Fruit fly (Drosophila melanogaster) whole organism, embryonic: ENCODE measurements around the gene Pgm1.

Experiments used
- B-H2 ChIP-seq: fragments of 200-800 bp; sonication (Bioruptor generic); optimal IDR thresholded peaks from 2 replicates; lab custom pipeline; 2018; ENCODE audit warnings: missing biosample characterization, mild to moderate bottlenecking, missing genetic modification characterization
- CG10267 ChIP-seq: fragments of 200-800 bp; sonication (Bioruptor generic); optimal IDR thresholded peaks from 2 replicates; lab custom pipeline; 2018; ENCODE audit warnings: missing biosample characterization, mild to moderate bottlenecking, missing genetic modification characterization, moderate library complexity
- CG10431 ChIP-seq: fragments of 200-800 bp; sonication (Bioruptor generic); optimal IDR thresholded peaks from 3 replicates; lab custom pipeline; 2018; ENCODE audit warnings: missing biosample characterization, mild to moderate bottlenecking, missing genetic modification characterization
- CG10959 ChIP-seq: fragments of 200-800 bp; sonication (Bioruptor generic); IDR thresholded peaks from 2 replicates; pipeline ENCODE4 v1.3.6; 2022; ENCODE audit warnings: missing biosample characterization, missing genetic modification characterization
- CG11085 ChIP-seq: fragments of 200-800 bp; sonication (Bioruptor generic); IDR thresholded peaks from 2 replicates; pipeline ENCODE4 v1.3.6; 2022; ENCODE audit warnings: missing biosample characterization, missing genetic modification characterization
- CG11560 ChIP-seq: fragments of 200-800 bp; sonication (Bioruptor generic); IDR thresholded peaks from 3 replicates; pipeline ENCODE4 v1.3.6; 2022; ENCODE audit warnings: missing biosample characterization, missing genetic modification characterization
- CG12071 ChIP-seq: fragments of 200-800 bp; sonication (Bioruptor generic); optimal IDR thresholded peaks from 3 replicates; lab custom pipeline; 2018; ENCODE audit warnings: missing biosample characterization, mild to moderate bottlenecking, missing genetic modification characterization
- CG13287 ChIP-seq: fragments of 200-800 bp; sonication (Bioruptor generic); IDR thresholded peaks from 2 replicates; pipeline ENCODE4 v1.3.6; 2022; ENCODE audit warnings: missing biosample characterization, missing genetic modification characterization; ENCODE audit not compliant: partially characterized antibody
- CG14050 ChIP-seq: fragments of 200-800 bp; sonication (Bioruptor generic); IDR thresholded peaks from 3 replicates; pipeline ENCODE4 v1.3.6; 2022; ENCODE audit warnings: missing biosample characterization, missing genetic modification characterization
- CG1529 ChIP-seq: fragments of 200-800 bp; sonication (Bioruptor generic); optimal IDR thresholded peaks from 3 replicates; lab custom pipeline; 2018; ENCODE audit warnings: missing biosample characterization, missing genetic modification characterization
- CG15696 ChIP-seq: fragments of 200-800 bp; sonication (Bioruptor generic); optimal IDR thresholded peaks from 2 replicates; lab custom pipeline; 2019; ENCODE audit warnings: missing biosample characterization, mild to moderate bottlenecking, missing genetic modification characterization, moderate library complexity
- CG1603 ChIP-seq: fragments of 200-800 bp; sonication (Bioruptor generic); optimal IDR thresholded peaks from 2 replicates; lab custom pipeline; 2019; ENCODE audit warnings: missing biosample characterization, mild to moderate bottlenecking, missing genetic modification characterization, moderate library complexity
- CG18476 ChIP-seq: fragments of 200-800 bp; sonication (Bioruptor generic); optimal IDR thresholded peaks from 2 replicates; lab custom pipeline; 2016; ENCODE audit warnings: missing biosample characterization, mild to moderate bottlenecking, missing genetic modification characterization
- CG2116 ChIP-seq: fragments of 200-800 bp; sonication (Bioruptor generic); optimal IDR thresholded peaks from 3 replicates; lab custom pipeline; 2018; ENCODE audit warnings: missing biosample characterization, mild to moderate bottlenecking, missing genetic modification characterization
- CG2120 ChIP-seq: fragments of 200-800 bp; sonication (Bioruptor generic); optimal IDR thresholded peaks from 3 replicates; lab custom pipeline; 2016; ENCODE audit warnings: missing biosample characterization, missing genetic modification characterization
- CG2129 ChIP-seq: fragments of 200-800 bp; sonication (Bioruptor generic); IDR thresholded peaks from 2 replicates; pipeline ENCODE4 v1.3.6; 2022; ENCODE audit warnings: missing biosample characterization, missing genetic modification characterization; ENCODE audit not compliant: partially characterized antibody
- CG34376 ChIP-seq: fragments of 200-800 bp; sonication (Bioruptor generic); optimal IDR thresholded peaks from 2 replicates; lab custom pipeline; 2018; ENCODE audit warnings: missing biosample characterization, mild to moderate bottlenecking, missing genetic modification characterization
- CG8281 ChIP-seq: fragments of 200-800 bp; sonication (Bioruptor generic); optimal IDR thresholded peaks from 2 replicates; lab custom pipeline; 2018; ENCODE audit warnings: missing biosample characterization, mild to moderate bottlenecking, missing genetic modification characterization, moderate library complexity
- CG8290 ChIP-seq, 3 experiments: fragments of 200-800 bp; sonication (Bioruptor generic); optimal IDR thresholded peaks; 2 replicates each; lab custom pipeline; 2016 to 2019; ENCODE audit warnings: missing biosample characterization in 3 of 3, missing genetic modification characterization in 3 of 3, mild to moderate bottlenecking in 2 of 3, moderate library complexity in 1 of 3
- CG8924 ChIP-seq: fragments of 200-800 bp; optimal IDR thresholded peaks from 3 replicates; lab custom pipeline; 2019; ENCODE audit warnings: missing biosample characterization, mild to moderate bottlenecking, missing genetic modification characterization, moderate library complexity
- Chrac-16 ChIP-seq: fragments of 200-800 bp; sonication (Bioruptor generic); optimal IDR thresholded peaks from 3 replicates; lab custom pipeline; 2016; ENCODE audit warnings: missing biosample characterization, missing genetic modification characterization
- CoRest ChIP-seq: fragments of 200-800 bp; sonication (Bioruptor generic); optimal IDR thresholded peaks from 3 replicates; lab custom pipeline; 2018; ENCODE audit warnings: missing biosample characterization, mild to moderate bottlenecking, missing genetic modification characterization, moderate library complexity
- D ChIP-seq, 2 experiments: fragments of 200-800 bp in 1 of 2; fragments of >200 bp in 1 of 2; sonication (Bioruptor generic) in 1 of 2; optimal IDR thresholded peaks; 2 replicates in 1 of 2; 3 replicates in 1 of 2; lab custom pipeline; 2017; ENCODE audit warnings: mild to moderate bottlenecking in 1 of 2, missing biosample characterization in 1 of 2, missing genetic modification characterization in 1 of 2, missing genetic modification reagents in 1 of 2
- Dip2 ChIP-seq: fragments of 200-800 bp; sonication (Bioruptor generic); IDR thresholded peaks from 2 replicates; pipeline ENCODE4 v1.3.6; 2022; ENCODE audit warnings: missing biosample characterization, missing genetic modification characterization
- Dll ChIP-seq: fragments of 200-800 bp; sonication (Bioruptor generic); IDR thresholded peaks from 4 replicates; pipeline ENCODE4 v1.3.6; 2022; ENCODE audit warnings: missing biosample characterization, missing genetic modification characterization; ENCODE audit not compliant: partially characterized antibody
- Dp ChIP-seq: fragments of 200-800 bp; sonication (Bioruptor generic); optimal IDR thresholded peaks from 2 replicates; lab custom pipeline; 2018; ENCODE audit warnings: missing biosample characterization, mild to moderate bottlenecking, missing genetic modification characterization, moderate library complexity
- GATAe ChIP-seq: fragments of 200-800 bp; sonication (Bioruptor generic); conservative IDR thresholded peaks from 2 replicates; pipeline ENCODE4 v1.3.6; 2022; ENCODE audit warnings: missing biosample characterization, missing genetic modification characterization
- HLH4C ChIP-seq: fragments of 200-800 bp; sonication (Bioruptor generic); IDR thresholded peaks from 3 replicates; pipeline ENCODE4 v1.3.6; 2022; ENCODE audit warnings: missing biosample characterization, missing genetic modification characterization; ENCODE audit not compliant: partially characterized antibody
- Hr51 ChIP-seq, 2 experiments: fragments of 200-800 bp; sonication (Bioruptor generic); optimal IDR thresholded peaks; 2 replicates in 1 of 2; 3 replicates in 1 of 2; lab custom pipeline; 2016 to 2018; ENCODE audit warnings: missing biosample characterization in 2 of 2, missing genetic modification characterization in 2 of 2, mild to moderate bottlenecking in 1 of 2, moderate library complexity in 1 of 2
- MESR4 ChIP-seq: fragments of 200-800 bp; sonication (Bioruptor generic); optimal IDR thresholded peaks from 2 replicates; lab custom pipeline; 2018; ENCODE audit warnings: missing biosample characterization, mild to moderate bottlenecking, missing genetic modification characterization, moderate library complexity
- Nf-YA ChIP-seq: fragments of 200-800 bp; sonication (Bioruptor generic); IDR thresholded peaks from 2 replicates; pipeline ENCODE4 v1.3.6; 2022; ENCODE audit warnings: missing biosample characterization, missing genetic modification characterization
- Optix ChIP-seq: fragments of 200-800 bp; sonication (Bioruptor generic); IDR thresholded peaks from 3 replicates; pipeline ENCODE4 v1.3.6; 2022; ENCODE audit warnings: missing biosample characterization, missing genetic modification characterization
- Six4 ChIP-seq: fragments of 200-800 bp; sonication (Bioruptor generic); optimal IDR thresholded peaks from 2 replicates; lab custom pipeline; 2016; ENCODE audit warnings: missing biosample characterization, missing genetic modification characterization
- amos ChIP-seq: fragments of 200-800 bp; sonication (Bioruptor generic); IDR thresholded peaks from 2 replicates; pipeline ENCODE4 v1.3.6; 2022; ENCODE audit warnings: missing biosample characterization, missing genetic modification characterization; ENCODE audit not compliant: partially characterized antibody
- bowl ChIP-seq: fragments of 200-800 bp; sonication (Bioruptor generic); IDR thresholded peaks from 2 replicates; pipeline ENCODE4 v1.3.6; 2022; ENCODE audit warnings: missing biosample characterization, missing genetic modification characterization
- cato ChIP-seq: fragments of 200-800 bp; sonication (Bioruptor generic); optimal IDR thresholded peaks from 2 replicates; lab custom pipeline; 2016; ENCODE audit warnings: missing biosample characterization, missing genetic modification characterization, borderline replicate concordance
- crp ChIP-seq, 2 experiments: fragments of 200-800 bp; sonication (Bioruptor generic); optimal IDR thresholded peaks; 2 replicates in 1 of 2; 3 replicates in 1 of 2; lab custom pipeline; 2017; ENCODE audit warnings: missing biosample characterization in 2 of 2, missing genetic modification characterization in 2 of 2, mild to moderate bottlenecking in 1 of 2, moderate library complexity in 1 of 2
- ewg ChIP-seq: fragments of 200-800 bp; sonication (Bioruptor generic); optimal IDR thresholded peaks from 3 replicates; lab custom pipeline; 2017; ENCODE audit warnings: mild to moderate bottlenecking, missing biosample characterization, missing genetic modification reagents, missing genetic modification characterization
- fd3F ChIP-seq: fragments of 200-800 bp; sonication (Bioruptor generic); optimal IDR thresholded peaks from 2 replicates; lab custom pipeline; 2018; ENCODE audit warnings: missing biosample characterization, mild to moderate bottlenecking, missing genetic modification characterization, moderate library complexity
- fru ChIP-seq: fragments of >200 bp; optimal IDR thresholded peaks from 2 replicates; lab custom pipeline; 2017
- ham ChIP-seq: fragments of 200-800 bp; sonication (Bioruptor generic); IDR thresholded peaks from 2 replicates; pipeline ENCODE4 v1.3.6; 2022; ENCODE audit warnings: missing biosample characterization, missing genetic modification characterization
- pfk ChIP-seq: fragments of 200-800 bp; sonication (Bioruptor generic); optimal IDR thresholded peaks from 2 replicates; lab custom pipeline; 2018; ENCODE audit warnings: missing biosample characterization, mild to moderate bottlenecking, missing genetic modification characterization, moderate library complexity
- ro ChIP-seq: fragments of 200-800 bp; sonication (Bioruptor generic); IDR thresholded peaks from 2 replicates; pipeline ENCODE4 v1.3.6; 2022; ENCODE audit warnings: missing biosample characterization, missing genetic modification characterization
- run ChIP-seq: fragments of 200-800 bp; sonication (Bioruptor generic); optimal IDR thresholded peaks from 3 replicates; lab custom pipeline; 2018; ENCODE audit warnings: missing biosample characterization, mild to moderate bottlenecking, missing genetic modification characterization
- seq ChIP-seq: fragments of 200-800 bp; sonication (Bioruptor generic); IDR thresholded peaks from 2 replicates; pipeline ENCODE4 v1.3.6; 2022; ENCODE audit warnings: missing biosample characterization, missing genetic modification characterization
- sisA ChIP-seq: fragments of 200-800 bp; sonication (Bioruptor generic); IDR thresholded peaks from 2 replicates; pipeline ENCODE4 v1.3.6; 2022; ENCODE audit warnings: missing biosample characterization, missing genetic modification characterization
- toy ChIP-seq: fragments of 200-800 bp; sonication (Bioruptor generic); IDR thresholded peaks from 2 replicates; pipeline ENCODE4 v1.3.6; 2022; ENCODE audit warnings: missing biosample characterization, missing genetic modification characterization

The Pgm1 gene

dm6 chr3L:16090330-16090803 lies 38.0 kb downstream of the Pgm1 start, which contains the start of the genes CG5235 and ClC-c (continued):
- TF ChIP-seq Optix (GFP tag; lab: Robert Waterston, UW) (no peak), pfk (no peak), ham (GFP tag; lab: Robert Waterston, UW) (no peak), CoRest (tag; lab: Kevin White, UChicago) (no peak), CG1529 (GFP tag; lab: Kevin White, UChicago) (no peak), CG13287 (GFP tag; lab: Robert Waterston, UW) (peak; percentile 88), fd3F (GFP tag; lab: Kevin White, UChicago) (no peak), CG10959 (GFP tag; lab: Robert Waterston, UW) (no peak), fru (lab: Kevin White, UChicago) (no peak), crp (GFP tag; optimal IDR thresholded peaks at IDR 0.05; lab: Kevin White, UChicago) (peak in 1 of 2 experiments; percentile 13), D (optimal IDR thresholded peaks at IDR 0.05; lab: Kevin White, UChicago) (peak; percentile 41), D (GFP tag; optimal IDR thresholded peaks at IDR 0.05; lab: Kevin White, UChicago) (no peak), ewg (no peak), B-H2 (GFP tag; lab: Kevin White, UChicago) (no peak), CG11560 (tag; lab: Robert Waterston, UW) (peak; percentile 97), CG12071 (GFP tag; lab: Kevin White, UChicago) (no peak), CG2116 (GFP tag; lab: Kevin White, UChicago) (peak; percentile 52), CG8290 (GFP tag; optimal IDR thresholded peaks at IDR 0.05; lab: Kevin White, UChicago) (no peak), CG8290 (tag; optimal IDR thresholded peaks at IDR 0.05; lab: Kevin White, UChicago) (no peak), amos (GFP tag; lab: Robert Waterston, UW) (peak; percentile 87)
- TF ChIP-seq, all 482 proteins: peak for 86

dm6 chr3L:16087323-16087816 lies 41.0 kb downstream of the Pgm1 start, which contains the start of gene Tasp1:
TSS of gene Tasp1 (minus strand) at chr3L:16087525.
- TF ChIP-seq CG2120 (GFP tag; lab: Kevin White, UChicago) (peak; percentile 60), CG11085 (GFP tag; lab: Robert Waterston, UW) (no peak; the same call in 1 of the 2 replicates), CG1603 (no peak), CG34376 (no peak), CG2116 (GFP tag; lab: Kevin White, UChicago) (peak; percentile 51), sisA (no peak), Six4 (peak; percentile 41), GATAe (no peak), CG8281 (tag; lab: Kevin White, UChicago) (peak; percentile 20), CG18476 (peak; percentile 35), Dll (no peak; the same call in 2 of the 4 replicates), cato (GFP tag; lab: Kevin White, UChicago) (no peak), ro (GFP tag; lab: Robert Waterston, UW) (0 out of 2 replicates have a peak, but pooled peaks have one; percentile 32), CG2129 (GFP tag; lab: Robert Waterston, UW) (no peak), B-H2 (GFP tag; lab: Kevin White, UChicago) (peak; percentile 11), Dip2 (GFP tag; lab: Robert Waterston, UW) (no peak), seq (GFP tag; lab: Robert Waterston, UW) (no peak), Nf-YA (GFP tag; lab: Robert Waterston, UW) (peak; percentile 39; the same call in 1 of the 2 replicates), CG8924 (peak; percentile 78), Hr51 (GFP tag; optimal IDR thresholded peaks at IDR 0.05; lab: Kevin White, UChicago) (peak in 1 of 2 experiments; percentile 4), run (no peak), CG10431 (no peak), CG14050 (peak; percentile 41; the same call in 1 of the 3 replicates), HLH4C (GFP tag; lab: Robert Waterston, UW) (no peak), CG15696 (tag; lab: Kevin White, UChicago) (peak; percentile 58), bowl (GFP tag; lab: Robert Waterston, UW) (no peak), CG10267 (tag; lab: Kevin White, UChicago) (peak; percentile 70), MESR4 (peak; percentile 82), Chrac-16 (GFP tag; lab: Kevin White, UChicago) (peak; percentile 50), Dp (GFP tag; lab: Kevin White, UChicago) (peak; percentile 25), toy (GFP tag; lab: Robert Waterston, UW) (no peak)
